Worm (Caenorhabditis elegans): ENCODE data around the gene nhr-54.

- no peak for TF ChIP-seq aly-2 (tag; optimal IDR thresholded peaks at IDR 0.05)
- TF ChIP-seq elt-1 (tag; optimal IDR thresholded peaks at IDR 0.05): no peak
- no peak for TF ChIP-seq daf-12 (tag; optimal IDR thresholded peaks at IDR 0.05)
- TF ChIP-seq elt-2 (tag; optimal IDR thresholded peaks at IDR 0.05): no peak
- no peak for TF ChIP-seq ceh-82 (tag; optimal IDR thresholded peaks at IDR 0.05)
- no peak for TF ChIP-seq ceh-9 (tag; optimal IDR thresholded peaks at IDR 0.05)
Observed at ce11 chrV:16550680-16551079, 45.0 kb upstream of the nhr-54 start, which contains the start of gene srbc-65.
